In the genomic region with DNA sequence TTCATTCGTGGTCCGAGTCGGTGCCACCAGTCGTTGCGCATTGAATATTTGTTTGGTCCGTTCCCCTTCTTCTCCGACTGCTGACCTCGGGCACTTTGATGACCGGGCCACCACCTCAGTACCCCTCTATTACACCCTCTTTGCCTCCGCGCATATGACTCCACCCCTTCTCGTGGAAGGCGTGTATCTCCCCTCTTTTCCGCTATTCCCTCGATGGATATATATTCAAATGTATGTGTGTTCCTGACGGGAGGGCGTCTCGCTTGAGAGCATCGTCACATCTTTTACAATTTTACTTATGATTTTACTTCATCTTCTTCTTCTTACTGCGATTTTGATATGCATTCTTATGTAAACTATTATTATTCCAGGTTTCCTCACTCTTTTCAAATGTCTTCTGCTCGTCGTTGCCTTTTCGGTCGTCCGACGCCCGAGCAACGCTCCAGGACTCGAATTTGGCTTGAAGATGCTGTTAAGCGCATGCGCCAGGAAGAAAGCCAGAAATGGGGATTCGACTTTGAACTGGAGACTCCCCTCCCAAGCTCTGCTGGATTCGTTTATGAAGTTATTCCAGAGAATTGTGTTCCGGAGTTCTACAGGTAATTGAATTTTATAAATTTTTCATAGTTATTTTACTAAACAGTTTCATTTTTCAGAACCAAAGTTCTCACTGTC, we compare ENCODE assay signal across 2 worm cellular contexts.
TF ChIP-seq lines count a peak whose summit lies in the region.

A gene (plus strand): TSS at position 372 of the 675 bp plus-strand sequence.

TF ChIP-seq in whole organism, late embryonic, 69 proteins besides CTCF, POLR2A, EP300 and RAD21 (continued from another document):
- TF ChIP-seq hlh-13 (GFP tag; optimal IDR thresholded peaks at IDR 0.05; lab: Kevin White, UChicago): no peak
- TF ChIP-seq ceh-34 (tag; optimal IDR thresholded peaks at IDR 0.05; lab: Kevin White, UChicago): peak; percentile 95
- no peak for TF ChIP-seq ttx-3 (tag; optimal IDR thresholded peaks at IDR 0.05; lab: Kevin White, UChicago)
- TF ChIP-seq ceh-48 (tag; optimal IDR thresholded peaks at IDR 0.05; lab: Kevin White, UChicago): no peak
- peak; percentile 48 for TF ChIP-seq ceh-31 (tag; optimal IDR thresholded peaks at IDR 0.05; lab: Kevin White, UChicago)
- TF ChIP-seq eyg-1 (tag; optimal IDR thresholded peaks at IDR 0.05; lab: Kevin White, UChicago): no peak
- peak; percentile 7 for TF ChIP-seq ceh-6 (GFP tag; optimal IDR thresholded peaks at IDR 0.05; lab: Kevin White, UChicago)
- TF ChIP-seq T23F11.4 (GFP tag; optimal IDR thresholded peaks at IDR 0.05; lab: Kevin White, UChicago): no peak
- no peak for TF ChIP-seq sox-4 (tag; optimal IDR thresholded peaks at IDR 0.05; lab: Kevin White, UChicago)
- TF ChIP-seq ref-2 (tag; optimal IDR thresholded peaks at IDR 0.05; lab: Kevin White, UChicago): peak; percentile 15
- no peak for TF ChIP-seq hlh-8 (tag; optimal IDR thresholded peaks at IDR 0.05; lab: Kevin White, UChicago)
- peak; percentile 55 for TF ChIP-seq ceh-2 (tag; optimal IDR thresholded peaks at IDR 0.05; lab: Kevin White, UChicago)
- peak; percentile 80 for TF ChIP-seq ceh-19 (GFP tag; optimal IDR thresholded peaks at IDR 0.05; lab: Kevin White, UChicago)
- TF ChIP-seq ceh-22 (tag; optimal IDR thresholded peaks at IDR 0.05; lab: Kevin White, UChicago): no peak
- TF ChIP-seq tbx-7 (tag; optimal IDR thresholded peaks at IDR 0.05; lab: Kevin White, UChicago): no peak
- TF ChIP-seq npax-4 (tag; optimal IDR thresholded peaks at IDR 0.05; lab: Kevin White, UChicago): no peak
- no peak for TF ChIP-seq ceh-30 (tag; optimal IDR thresholded peaks at IDR 0.05; lab: Kevin White, UChicago)
- TF ChIP-seq unc-55 (GFP tag; optimal IDR thresholded peaks at IDR 0.05; lab: Kevin White, UChicago): no peak
- TF ChIP-seq zip-5 (tag; optimal IDR thresholded peaks at IDR 0.05; lab: Kevin White, UChicago): no peak
- TF ChIP-seq lin-11 (tag; optimal IDR thresholded peaks at IDR 0.05; lab: Kevin White, UChicago): no peak
- TF ChIP-seq dve-1 (tag; optimal IDR thresholded peaks at IDR 0.05; lab: Kevin White, UChicago): no peak
- TF ChIP-seq ztf-16 (tag; optimal IDR thresholded peaks at IDR 0.05; lab: Kevin White, UChicago): no peak
- TF ChIP-seq ceh-9 (tag; optimal IDR thresholded peaks at IDR 0.05; lab: Kevin White, UChicago): no peak
- peak; percentile 52 for TF ChIP-seq syd-9 (tag; optimal IDR thresholded peaks at IDR 0.05; lab: Kevin White, UChicago)
- TF ChIP-seq C08G9.2 (tag; optimal IDR thresholded peaks at IDR 0.05; lab: Kevin White, UChicago): no peak
- no peak for TF ChIP-seq fkh-10 (GFP tag; optimal IDR thresholded peaks at IDR 0.05; lab: Kevin White, UChicago)
- TF ChIP-seq F13H6.1 (tag; optimal IDR thresholded peaks at IDR 0.05; lab: Kevin White, UChicago): peak; percentile 14
- peak; percentile 22 for TF ChIP-seq nhr-232 (tag; optimal IDR thresholded peaks at IDR 0.05; lab: Kevin White, UChicago)
- no peak for TF ChIP-seq unc-42 (tag; optimal IDR thresholded peaks at IDR 0.05; lab: Kevin White, UChicago)
- peak; percentile 52 for TF ChIP-seq sdc-2 (tag; optimal IDR thresholded peaks at IDR 0.05; lab: Kevin White, UChicago)
- no peak for TF ChIP-seq dmd-4 (tag; optimal IDR thresholded peaks at IDR 0.05; lab: Kevin White, UChicago; ENCODE audit: borderline replicate concordance)
- peak; percentile 63 for TF ChIP-seq hlh-6 (tag; optimal IDR thresholded peaks at IDR 0.05; lab: Kevin White, UChicago)
- TF ChIP-seq pat-9 (tag; optimal IDR thresholded peaks at IDR 0.05; lab: Kevin White, UChicago): no peak
- TF ChIP-seq hlh-30 (tag; optimal IDR thresholded peaks at IDR 0.05; lab: Kevin White, UChicago; ENCODE audit: insufficient read depth): peak; percentile 74
- TF ChIP-seq madf-2 (tag; optimal IDR thresholded peaks at IDR 0.05; lab: Kevin White, UChicago): no peak
- TF ChIP-seq nhr-11 (tag; optimal IDR thresholded peaks at IDR 0.05; lab: Kevin White, UChicago): no peak
- no peak for TF ChIP-seq unc-3 (GFP tag; conservative IDR thresholded peaks at IDR 0.05; lab: Robert Waterston, UW)
- TF ChIP-seq unc-3 (tag; optimal IDR thresholded peaks at IDR 0.05; lab: Kevin White, UChicago): no peak
- TF ChIP-seq mec-3 (tag; optimal IDR thresholded peaks at IDR 0.05; lab: Kevin White, UChicago; ENCODE audit: borderline replicate concordance): no peak
- TF ChIP-seq pax-1 (tag; optimal IDR thresholded peaks at IDR 0.05; lab: Kevin White, UChicago): no peak
- TF ChIP-seq ama-1 (optimal IDR thresholded peaks at IDR 0.05; lab: Kevin White, UChicago): peak; percentile 61
- no peak for TF ChIP-seq fkh-6 (tag; optimal IDR thresholded peaks at IDR 0.05; lab: Kevin White, UChicago)
- TF ChIP-seq ets-4 (tag; optimal IDR thresholded peaks at IDR 0.05; lab: Kevin White, UChicago): no peak
- no peak for TF ChIP-seq elt-4 (tag; optimal IDR thresholded peaks at IDR 0.05; lab: Kevin White, UChicago)
- TF ChIP-seq pqm-1 (tag; optimal IDR thresholded peaks at IDR 0.05; lab: Kevin White, UChicago): no peak
- TF ChIP-seq ceh-14 (tag; optimal IDR thresholded peaks at IDR 0.05; lab: Kevin White, UChicago): no peak
- TF ChIP-seq tbx-2 (tag; optimal IDR thresholded peaks at IDR 0.05; lab: Kevin White, UChicago): peak; percentile 36
- TF ChIP-seq unc-86 (tag; optimal IDR thresholded peaks at IDR 0.05; lab: Kevin White, UChicago): no peak
- no peak for TF ChIP-seq ceh-24 (tag; optimal IDR thresholded peaks at IDR 0.05; lab: Kevin White, UChicago)
- no peak for TF ChIP-seq Y22D7AL.16 (tag; optimal IDR thresholded peaks at IDR 0.05; lab: Kevin White, UChicago)
- no peak for TF ChIP-seq lim-6 (tag; optimal IDR thresholded peaks at IDR 0.05; lab: Kevin White, UChicago)
- no peak for TF ChIP-seq ahr-1 (tag; optimal IDR thresholded peaks at IDR 0.05; lab: Kevin White, UChicago)
- TF ChIP-seq pha-2 (tag; optimal IDR thresholded peaks at IDR 0.05; lab: Kevin White, UChicago): no peak
- TF ChIP-seq sox-2 (GFP tag; IDR thresholded peaks at IDR 0.05; lab: Robert Waterston, UW): no peak

TF ChIP-seq in whole organism, mixed stage, embryonic, 35 proteins besides CTCF, POLR2A, EP300 and RAD21 (continued from another document):
- TF ChIP-seq ceh-43 (GFP tag; optimal IDR thresholded peaks at IDR 0.05; lab: Kevin White, UChicago): peak; percentile 15
- TF ChIP-seq nhr-76 (tag; optimal IDR thresholded peaks at IDR 0.05; lab: Kevin White, UChicago): no peak
- TF ChIP-seq nhr-2 (tag; optimal IDR thresholded peaks at IDR 0.05; lab: Kevin White, UChicago): peak; percentile 98
- no peak for TF ChIP-seq elt-3 (tag; optimal IDR thresholded peaks at IDR 0.05; lab: Kevin White, UChicago)
- no peak for TF ChIP-seq ces-1 (GFP tag; optimal IDR thresholded peaks at IDR 0.05; lab: Kevin White, UChicago)
- TF ChIP-seq cnd-1 (tag; optimal IDR thresholded peaks at IDR 0.05; lab: Kevin White, UChicago): no peak
- TF ChIP-seq bed-3 (GFP tag; optimal IDR thresholded peaks at IDR 0.05; lab: Kevin White, UChicago): no peak
- TF ChIP-seq ceh-83 (GFP tag; optimal IDR thresholded peaks at IDR 0.05; lab: Kevin White, UChicago): no peak
- TF ChIP-seq nhr-28 (tag; optimal IDR thresholded peaks at IDR 0.05; lab: Kevin White, UChicago): no peak
- no peak for TF ChIP-seq snpc-4 (tag; optimal IDR thresholded peaks at IDR 0.05; lab: Kevin White, UChicago)
- peak; percentile 8 for TF ChIP-seq lin-13 (tag; optimal IDR thresholded peaks at IDR 0.05; lab: Kevin White, UChicago)
- no peak for TF ChIP-seq ceh-39 (tag; optimal IDR thresholded peaks at IDR 0.05; lab: Kevin White, UChicago)
- TF ChIP-seq zip-8 (tag; optimal IDR thresholded peaks at IDR 0.05; lab: Kevin White, UChicago): no peak
- TF ChIP-seq ztf-11 (tag; optimal IDR thresholded peaks at IDR 0.05; lab: Kevin White, UChicago): peak; percentile 57
- no peak for TF ChIP-seq sem-2 (GFP tag; optimal IDR thresholded peaks at IDR 0.05; lab: Kevin White, UChicago)
